Worm (Caenorhabditis elegans) whole organism, L1 larva: ENCODE data around the gene str-206.

Experiments
- C04F5.9 ChIP-seq: sonication (generic microtip); optimal IDR thresholded peaks from 2 replicates; lab custom pipeline; 2016; ENCODE audit warnings: missing genetic modification characterization, missing compliant biosample characterization
- C16A3.4 ChIP-seq: fragments of 150-350 bp; optimal IDR thresholded peaks from 2 replicates; lab custom pipeline; 2014; ENCODE audit warnings: missing biosample characterization, missing genetic modification characterization
- C34B4.2 ChIP-seq: sonication (generic microtip); optimal IDR thresholded peaks from 2 replicates; lab custom pipeline; 2017; ENCODE audit warnings: mild to moderate bottlenecking, missing genetic modification characterization, missing compliant biosample characterization
- F16B12.6 ChIP-seq: fragments of 150-350 bp; optimal IDR thresholded peaks from 2 replicates; lab custom pipeline; 2014; ENCODE audit warnings: missing biosample characterization, missing genetic modification characterization
- Y116A8C.19 ChIP-seq: sonication (generic microtip); optimal IDR thresholded peaks from 2 replicates; lab custom pipeline; 2016; ENCODE audit warnings: missing compliant biosample characterization, missing genetic modification characterization, borderline replicate concordance
- aly-2 ChIP-seq: fragments of 150-350 bp; optimal IDR thresholded peaks from 2 replicates; lab custom pipeline; 2014; ENCODE audit warnings: missing biosample characterization, missing genetic modification characterization
- ama-1 ChIP-seq: fragments of 150-350 bp; optimal IDR thresholded peaks from 2 replicates; lab custom pipeline; 2014
- blmp-1 ChIP-seq: fragments of 150-350 bp; optimal IDR thresholded peaks from 2 replicates; lab custom pipeline; 2014; ENCODE audit warnings: missing biosample characterization, missing genetic modification characterization
- ceh-63 ChIP-seq: fragments of 200-800 bp; sonication (Bioruptor generic); optimal IDR thresholded peaks from 2 replicates; lab custom pipeline; 2018; ENCODE audit warnings: mild to moderate bottlenecking, missing genetic modification characterization, missing compliant biosample characterization
- ceh-90 ChIP-seq: sonication (generic microtip); optimal IDR thresholded peaks from 2 replicates; lab custom pipeline; 2016; ENCODE audit warnings: missing genetic modification characterization, missing compliant biosample characterization
- ces-1 ChIP-seq: fragments of 150-350 bp; optimal IDR thresholded peaks from 2 replicates; lab custom pipeline; 2014; ENCODE audit warnings: missing biosample characterization, missing genetic modification reagents, missing genetic modification characterization
- dpl-1 ChIP-seq, 3 experiments: fragments of 150-350 bp in 2 of 3; sonication (generic microtip) in 1 of 3; optimal IDR thresholded peaks; 2 replicates each; lab custom pipeline; 2014 to 2017; ENCODE audit warnings: missing biosample characterization in 3 of 3, missing genetic modification characterization in 3 of 3, missing genetic modification reagents in 3 of 3
- dsc-1 ChIP-seq: sonication (generic microtip); optimal IDR thresholded peaks from 2 replicates; lab custom pipeline; 2016; ENCODE audit warnings: mild to moderate bottlenecking, missing genetic modification characterization, missing compliant biosample characterization
- efl-3 ChIP-seq: fragments of 200-800 bp; sonication (Bioruptor generic); optimal IDR thresholded peaks from 2 replicates; lab custom pipeline; 2018; ENCODE audit warnings: mild to moderate bottlenecking, missing genetic modification characterization, missing compliant biosample characterization
- egl-13 ChIP-seq: sonication (generic microtip); optimal IDR thresholded peaks from 2 replicates; lab custom pipeline; 2016; ENCODE audit warnings: missing genotype, missing genetic modification reagents, missing genetic modification characterization, missing compliant biosample characterization
- egl-27 ChIP-seq, 2 experiments: fragments of 150-350 bp in 1 of 2; sonication (generic microtip); optimal IDR thresholded peaks; 3 replicates each; lab custom pipeline; 2017 to 2018; ENCODE audit warnings: missing biosample characterization in 2 of 2, missing genetic modification characterization in 2 of 2, missing genetic modification reagents in 2 of 2
- elt-2 ChIP-seq: sonication (generic microtip); optimal IDR thresholded peaks from 2 replicates; lab custom pipeline; 2016; ENCODE audit warnings: missing genetic modification characterization, mild to moderate bottlenecking, inconsistent platforms, missing compliant biosample characterization, missing genetic modification reagents
- elt-3 ChIP-seq, 6 experiments: fragments of 150-350 bp in 1 of 6; sonication (generic microtip); optimal IDR thresholded peaks; 2 replicates each; lab custom pipeline; 2017 to 2018; ENCODE audit warnings: missing biosample characterization in 6 of 6, missing genetic modification characterization in 6 of 6, inconsistent platforms in 1 of 6
- fkh-10 ChIP-seq: sonication (generic microtip); optimal IDR thresholded peaks from 2 replicates; lab custom pipeline; 2017; ENCODE audit warnings: missing biosample characterization, missing genetic modification reagents, missing genetic modification characterization
- fkh-8 ChIP-seq: sonication (generic microtip); optimal IDR thresholded peaks from 2 replicates; lab custom pipeline; 2016; ENCODE audit warnings: mild to moderate bottlenecking, missing genetic modification characterization, missing compliant biosample characterization
- grh-1 ChIP-seq: fragments of 200-800 bp; sonication (Bioruptor generic); IDR thresholded peaks from 2 replicates; pipeline ENCODE4 v1.3.6; 2022; ENCODE audit warnings: missing genetic modification reagents, missing genetic modification characterization, missing compliant biosample characterization
- hlh-17 ChIP-seq: fragments of 200-800 bp; sonication (Bioruptor generic); optimal IDR thresholded peaks from 2 replicates; lab custom pipeline; 2018; ENCODE audit warnings: missing genetic modification characterization, mild to moderate bottlenecking, missing compliant biosample characterization, moderate library complexity, borderline replicate concordance
- hlh-4 ChIP-seq: sonication (generic microtip); optimal IDR thresholded peaks from 2 replicates; lab custom pipeline; 2016; ENCODE audit warnings: mild to moderate bottlenecking, missing genetic modification characterization, missing compliant biosample characterization
- hpl-2 ChIP-seq: fragments of 150-350 bp; optimal IDR thresholded peaks from 2 replicates; lab custom pipeline; 2014; ENCODE audit warnings: missing biosample characterization, missing genetic modification reagents, missing genetic modification characterization
- irx-1 ChIP-seq: sonication (generic microtip); optimal IDR thresholded peaks from 2 replicates; lab custom pipeline; 2016; ENCODE audit warnings: missing genetic modification characterization, missing compliant biosample characterization
- jun-1 ChIP-seq: fragments of 150-350 bp; optimal IDR thresholded peaks from 2 replicates; lab custom pipeline; 2014; ENCODE audit warnings: missing biosample characterization, missing genetic modification reagents, missing genetic modification characterization
- lin-13 ChIP-seq: fragments of 150-350 bp; optimal IDR thresholded peaks from 2 replicates; lab custom pipeline; 2014; ENCODE audit warnings: missing biosample characterization, missing genetic modification reagents, missing genetic modification characterization
- lin-35 ChIP-seq, 2 experiments: fragments of 150-350 bp; optimal IDR thresholded peaks; 2 replicates each; lab custom pipeline; 2014; ENCODE audit warnings: missing biosample characterization in 2 of 2, missing genetic modification characterization in 2 of 2, missing genetic modification reagents in 2 of 2
- lsy-2 ChIP-seq, 2 experiments: fragments of 150-350 bp; optimal IDR thresholded peaks; 2 replicates each; lab custom pipeline; 2014; ENCODE audit warnings: missing biosample characterization in 2 of 2, missing genetic modification characterization in 2 of 2
- mef-2 ChIP-seq: fragments of 150-350 bp; optimal IDR thresholded peaks from 2 replicates; lab custom pipeline; 2014; ENCODE audit warnings: missing biosample characterization, missing genetic modification characterization
- nhr-11 ChIP-seq: fragments of 150-350 bp; optimal IDR thresholded peaks from 2 replicates; lab custom pipeline; 2014; ENCODE audit warnings: missing biosample characterization, missing genetic modification characterization
- nhr-12 ChIP-seq: sonication (generic microtip); optimal IDR thresholded peaks from 2 replicates; lab custom pipeline; 2017; ENCODE audit warnings: missing biosample characterization, missing genetic modification characterization
- nhr-28 ChIP-seq: fragments of 150-350 bp; optimal IDR thresholded peaks from 2 replicates; lab custom pipeline; 2014; ENCODE audit warnings: missing biosample characterization, missing genetic modification characterization
- nhr-76 ChIP-seq: sonication (generic microtip); optimal IDR thresholded peaks from 2 replicates; lab custom pipeline; 2017; ENCODE audit warnings: missing biosample characterization, missing genetic modification characterization
- nhr-77 ChIP-seq: fragments of 150-350 bp; optimal IDR thresholded peaks from 2 replicates; lab custom pipeline; 2014; ENCODE audit warnings: missing biosample characterization, missing genetic modification characterization
- nhr-85 ChIP-seq: sonication (generic microtip); peaks from one replicate; lab custom pipeline; 2016; ENCODE audit warnings: missing genetic modification characterization, inconsistent platforms, missing compliant biosample characterization
- nhr-90 ChIP-seq: sonication (generic microtip); optimal IDR thresholded peaks from 2 replicates; lab custom pipeline; 2016; ENCODE audit warnings: mild to moderate bottlenecking, missing genetic modification characterization, missing compliant biosample characterization; ENCODE audit not compliant: poor library complexity
- pag-3 ChIP-seq: sonication (generic microtip); optimal IDR thresholded peaks from 2 replicates; lab custom pipeline; 2017; ENCODE audit warnings: missing genetic modification characterization, mild to moderate bottlenecking, missing compliant biosample characterization, antibody characterized with exemption, borderline replicate concordance; ENCODE audit not compliant: insufficient read depth
- pax-3 ChIP-seq: fragments of 200-800 bp; sonication (Bioruptor generic); optimal IDR thresholded peaks from 2 replicates; lab custom pipeline; 2018; ENCODE audit warnings: mild to moderate bottlenecking, missing genetic modification characterization, moderate library complexity, missing compliant biosample characterization
- rnt-1 ChIP-seq: sonication (generic microtip); optimal IDR thresholded peaks from 2 replicates; lab custom pipeline; 2016; ENCODE audit warnings: mild to moderate bottlenecking, missing genetic modification characterization, moderate library complexity, missing compliant biosample characterization
- skn-1 ChIP-seq: fragments of 150-350 bp; optimal IDR thresholded peaks from 2 replicates; lab custom pipeline; 2014; ENCODE audit warnings: missing biosample characterization, missing genetic modification characterization
- snpc-4 ChIP-seq: fragments of 150-350 bp; optimal IDR thresholded peaks from 2 replicates; lab custom pipeline; 2014; ENCODE audit warnings: missing biosample characterization, missing genetic modification characterization
- snu-23 ChIP-seq: sonication (generic microtip); optimal IDR thresholded peaks from 2 replicates; lab custom pipeline; 2016; ENCODE audit warnings: missing genetic modification characterization, missing compliant biosample characterization
- sup-37 ChIP-seq: fragments of 200-800 bp; sonication (Bioruptor generic); optimal IDR thresholded peaks from 2 replicates; lab custom pipeline; 2018; ENCODE audit warnings: mild to moderate bottlenecking, missing genetic modification characterization, missing compliant biosample characterization
- unc-130 ChIP-seq: fragments of 150-350 bp; optimal IDR thresholded peaks from 2 replicates; lab custom pipeline; 2017; ENCODE audit warnings: missing biosample characterization, missing genetic modification characterization, inconsistent platforms
- unc-62 ChIP-seq: fragments of 150-350 bp; optimal IDR thresholded peaks from 2 replicates; lab custom pipeline; 2014; ENCODE audit warnings: missing biosample characterization, missing genetic modification reagents, missing genetic modification characterization
- unc-86 ChIP-seq: sonication (generic microtip); optimal IDR thresholded peaks from 2 replicates; lab custom pipeline; 2016; ENCODE audit warnings: missing genetic modification characterization, missing compliant biosample characterization
- zip-4 ChIP-seq: fragments of 200-800 bp; sonication (Bioruptor generic); optimal IDR thresholded peaks from 2 replicates; lab custom pipeline; 2018; ENCODE audit warnings: mild to moderate bottlenecking, missing genetic modification characterization, moderate library complexity, missing compliant biosample characterization
- ztf-11 ChIP-seq, 2 experiments: sonication (generic microtip); optimal IDR thresholded peaks; 2 replicates each; lab custom pipeline; 2016 to 2017; ENCODE audit warnings: missing genetic modification characterization in 2 of 2, missing biosample characterization in 1 of 2, missing compliant biosample characterization in 1 of 2

str-206 gene

DNA sequence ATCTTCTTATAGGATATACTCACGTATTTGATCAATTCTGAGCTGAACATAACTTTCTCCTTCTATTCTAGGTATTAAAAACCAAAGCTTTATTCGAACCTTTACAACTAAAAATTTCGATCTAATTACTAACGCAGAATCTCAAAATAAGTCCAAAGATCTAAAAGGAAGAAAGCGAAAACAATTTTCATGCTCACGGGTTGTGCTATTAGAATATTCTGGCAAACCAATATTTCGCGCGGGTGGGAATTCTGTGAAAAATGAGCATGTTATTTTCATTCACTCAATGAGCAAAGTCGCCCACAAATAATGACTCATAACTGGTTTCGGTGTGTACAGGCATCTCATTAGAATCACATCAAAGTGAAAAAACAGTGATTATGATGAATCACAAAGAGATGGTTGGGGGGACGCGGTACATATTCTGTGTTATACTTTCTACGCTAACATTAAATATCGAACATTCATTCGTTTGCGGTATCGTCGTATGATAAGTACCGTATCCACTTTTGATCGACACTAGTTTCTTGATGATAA lies 11.1 kb downstream of the str-206 start (continued):
- TF ChIP-seq efl-3 (GFP tag; lab: Kevin White, UChicago), result no peak
- TF ChIP-seq, all 84 proteins: peak for 9

DNA sequence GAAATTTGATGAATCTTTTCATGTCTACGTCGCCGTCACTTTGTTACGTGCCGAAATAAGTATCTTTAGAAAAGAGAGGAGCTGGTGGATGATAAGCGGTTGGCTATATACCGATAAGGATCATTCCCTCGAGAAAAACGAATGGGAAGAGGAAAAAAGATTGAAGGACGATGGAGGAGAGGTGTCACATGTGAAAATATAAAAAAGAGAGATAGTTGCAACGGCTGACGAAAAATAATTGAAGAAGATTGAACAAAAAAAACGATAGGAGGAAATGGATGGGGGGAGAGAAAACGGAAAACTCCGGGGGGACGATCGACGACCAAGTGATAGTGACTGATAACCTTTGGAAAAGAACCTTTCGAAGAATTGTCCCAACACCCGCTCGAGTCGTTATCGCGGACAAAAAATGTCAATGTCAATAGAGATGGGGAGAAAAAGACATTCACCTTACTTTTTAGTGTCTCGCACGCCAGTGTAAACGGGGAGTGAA lies 11.6 kb downstream of the str-206 start:
- TF ChIP-seq egl-13 (tag; lab: Kevin White, UChicago), result no peak
- peak; percentile 89 for TF ChIP-seq snu-23 (GFP tag; lab: Kevin White, UChicago)
- no peak for TF ChIP-seq C34B4.2 (tag; lab: Kevin White, UChicago)
- TF ChIP-seq unc-130 (tag; lab: Kevin White, UChicago), result peak; percentile 47
- TF ChIP-seq hlh-4 (tag; lab: Kevin White, UChicago), result no peak
- no peak for TF ChIP-seq unc-86 (tag; lab: Kevin White, UChicago)
- peak; percentile 10 to 42 for TF ChIP-seq egl-27 (tag; optimal IDR thresholded peaks at IDR 0.05; lab: Kevin White, UChicago)
- TF ChIP-seq efl-3 (GFP tag; lab: Kevin White, UChicago), result no peak
- no peak for TF ChIP-seq F16B12.6 (tag; lab: Kevin White, UChicago)
- no peak for TF ChIP-seq ces-1 (GFP tag; lab: Kevin White, UChicago)
- peak; percentile 57 for TF ChIP-seq nhr-77 (tag; lab: Kevin White, UChicago)
- TF ChIP-seq fkh-8 (tag; lab: Kevin White, UChicago), result no peak
- peak; percentile 58 for TF ChIP-seq C16A3.4 (tag; lab: Kevin White, UChicago)
- TF ChIP-seq lin-35 (GFP tag; optimal IDR thresholded peaks at IDR 0.05; lab: Kevin White, UChicago), result peak; percentile 56 to 66
- TF ChIP-seq aly-2 (tag; lab: Kevin White, UChicago), result peak; percentile 23
- peak; percentile 97 for TF ChIP-seq nhr-85
- peak in 4 of 6 experiments; percentile 86 to 98 (median 92) for TF ChIP-seq elt-3 (tag; optimal IDR thresholded peaks at IDR 0.05; lab: Kevin White, UChicago)
- TF ChIP-seq nhr-11 (tag; lab: Kevin White, UChicago), result peak; percentile 40
- peak; percentile 80 for TF ChIP-seq nhr-90 (tag; lab: Kevin White, UChicago)
- TF ChIP-seq unc-62 (GFP tag; lab: Kevin White, UChicago), result no peak
- TF ChIP-seq nhr-76 (tag; lab: Kevin White, UChicago), result no peak
- TF ChIP-seq C04F5.9 (tag; lab: Kevin White, UChicago), result no peak
- TF ChIP-seq elt-2, result peak; percentile 96
- no peak for TF ChIP-seq dsc-1 (tag; lab: Kevin White, UChicago)
- TF ChIP-seq mef-2 (tag; lab: Kevin White, UChicago), result no peak
- TF ChIP-seq ztf-11 (tag; optimal IDR thresholded peaks at IDR 0.05; lab: Kevin White, UChicago), result no peak
- TF ChIP-seq snpc-4 (tag; lab: Kevin White, UChicago), result no peak
- TF ChIP-seq lsy-2 (tag; optimal IDR thresholded peaks at IDR 0.05; lab: Kevin White, UChicago), result peak; percentile 63 to 80
- no peak for TF ChIP-seq ceh-63 (GFP tag; lab: Kevin White, UChicago)
- no peak for TF ChIP-seq nhr-28 (tag; lab: Kevin White, UChicago)
- no peak for TF ChIP-seq ceh-90 (tag; lab: Kevin White, UChicago)
- TF ChIP-seq dpl-1 (GFP tag; optimal IDR thresholded peaks at IDR 0.05; lab: Kevin White, UChicago), result peak in 2 of 3 experiments; percentile 4 to 32
- no peak for TF ChIP-seq Y116A8C.19 (tag; lab: Kevin White, UChicago)
- TF ChIP-seq skn-1 (tag; lab: Kevin White, UChicago), result peak; percentile 44
- peak; percentile 23 for TF ChIP-seq zip-4 (GFP tag; lab: Kevin White, UChicago)
- peak; percentile 93 for TF ChIP-seq blmp-1 (tag; lab: Kevin White, UChicago)
- TF ChIP-seq irx-1, result peak; percentile 54
- TF ChIP-seq ama-1 (lab: Kevin White, UChicago), result peak; percentile 43
- no peak for TF ChIP-seq sup-37 (GFP tag; lab: Kevin White, UChicago)
- no peak for TF ChIP-seq pax-3 (tag; lab: Kevin White, UChicago)
- TF ChIP-seq lin-13 (GFP tag; lab: Kevin White, UChicago), result peak; percentile 29
- TF ChIP-seq hlh-17, result no peak
- no peak for TF ChIP-seq fkh-10 (GFP tag; lab: Kevin White, UChicago)
- TF ChIP-seq hpl-2, result peak; percentile 72
- peak; percentile 67 for TF ChIP-seq rnt-1 (tag; lab: Kevin White, UChicago)
- no peak for TF ChIP-seq nhr-12 (tag; lab: Kevin White, UChicago)
- TF ChIP-seq pag-3 (tag; lab: Kevin White, UChicago), result peak; percentile 58
- TF ChIP-seq grh-1 (GFP tag; lab: Robert Waterston, UW), result peak; percentile 28; the same call in 1 of the 2 replicates
- peak; percentile 80 for TF ChIP-seq jun-1 (tag; lab: Kevin White, UChicago)
